Fruit fly (Drosophila melanogaster) whole organism, wandering third instar larva: ENCODE results near the gene CG5828.

Source experiments
- Abd-B ChIP-seq: fragments of >200 bp; optimal IDR thresholded peaks from 2 replicates; lab custom pipeline; 2017; ENCODE audit warnings: missing biosample characterization, missing genetic modification characterization
- CG32264 ChIP-seq: fragments of 200-800 bp; sonication (Bioruptor generic); optimal IDR thresholded peaks from 2 replicates; lab custom pipeline; 2016; ENCODE audit warnings: missing biosample characterization, missing genetic modification characterization
- CG9705 ChIP-seq: fragments of 200-800 bp; sonication (Bioruptor generic); optimal IDR thresholded peaks from 2 replicates; lab custom pipeline; 2018; ENCODE audit warnings: missing biosample characterization, mild to moderate bottlenecking, missing genetic modification characterization
- Dif ChIP-seq: fragments of 200-275, 200-300 bp; sonication (Bioruptor generic); optimal IDR thresholded peaks from 2 replicates; lab custom pipeline; 2018; ENCODE audit warnings: missing biosample characterization, missing genetic modification characterization; ENCODE audit not compliant: partially characterized antibody
- HLH106 ChIP-seq: fragments of 200-800 bp; optimal IDR thresholded peaks from 3 replicates; lab custom pipeline; 2019; ENCODE audit warnings: missing biosample characterization, mild to moderate bottlenecking, missing genetic modification characterization, moderate library complexity
- Hnf4 ChIP-seq: fragments of 200-800 bp; sonication (Bioruptor generic); optimal IDR thresholded peaks from 2 replicates; lab custom pipeline; 2016; ENCODE audit warnings: missing biosample characterization, mild to moderate bottlenecking, missing genetic modification characterization
- Hr78 ChIP-seq: fragments of >200 bp; optimal IDR thresholded peaks from 2 replicates; lab custom pipeline; 2017; ENCODE audit warnings: missing biosample characterization, missing genetic modification characterization
- Hr83 ChIP-seq: fragments of 200-300 bp; sonication (Bioruptor generic); optimal IDR thresholded peaks from 2 replicates; lab custom pipeline; 2016; ENCODE audit warnings: missing biosample characterization, mild to moderate bottlenecking, missing genetic modification characterization, moderate library complexity; ENCODE audit not compliant: poor library complexity, severe bottlenecking
- Jra ChIP-seq: sonication (Bioruptor generic); optimal IDR thresholded peaks from 2 replicates; lab custom pipeline; 2016; ENCODE audit warnings: missing biosample characterization, missing genetic modification characterization
- Mio ChIP-seq: sonication (Bioruptor generic); optimal IDR thresholded peaks from 2 replicates; lab custom pipeline; 2016; ENCODE audit warnings: missing biosample characterization, missing genetic modification characterization
- Myc ChIP-seq: fragments of >200 bp; optimal IDR thresholded peaks from 2 replicates; lab custom pipeline; 2017
- N ChIP-seq: fragments of >200 bp; optimal IDR thresholded peaks from 2 replicates; lab custom pipeline; 2018; ENCODE audit warnings: missing biosample characterization, missing external identifiers, missing genetic modification characterization
- OdsH ChIP-seq: fragments of 200-800 bp; sonication (Bioruptor generic); optimal IDR thresholded peaks from 2 replicates; lab custom pipeline; 2016; ENCODE audit warnings: missing biosample characterization, mild to moderate bottlenecking, missing genetic modification characterization
- Sp1 ChIP-seq: fragments of 200-800 bp; sonication (Bioruptor generic); optimal IDR thresholded peaks from 3 replicates; lab custom pipeline; 2019; ENCODE audit warnings: missing biosample characterization, mild to moderate bottlenecking, missing genetic modification characterization, moderate library complexity
- Vsx2 ChIP-seq: fragments of 200-300, 225-300 bp; sonication (Bioruptor generic); optimal IDR thresholded peaks from 2 replicates; lab custom pipeline; 2018; ENCODE audit warnings: missing biosample characterization, missing genetic modification characterization; ENCODE audit not compliant: partially characterized antibody
- br ChIP-seq: fragments of 200-800 bp; sonication (Bioruptor generic); optimal IDR thresholded peaks from 2 replicates; lab custom pipeline; 2016; ENCODE audit warnings: missing biosample characterization, missing genetic modification characterization
- dl ChIP-seq, 2 experiments: fragments of 175-275, 200-275 bp in 1 of 2; fragments of 200-275 bp in 1 of 2; sonication (Bioruptor generic); optimal IDR thresholded peaks; lab custom pipeline; 2018; ENCODE audit warnings: mild to moderate bottlenecking in 2 of 2, missing biosample characterization in 2 of 2, missing genetic modification characterization in 2 of 2, moderate library complexity in 2 of 2; ENCODE audit not compliant: partially characterized antibody in 2 of 2, insufficient read depth in 1 of 2
- dmrt93B ChIP-seq: fragments of 200-800 bp; sonication (Bioruptor generic); optimal IDR thresholded peaks from 2 replicates; lab custom pipeline; 2018; ENCODE audit warnings: missing biosample characterization, mild to moderate bottlenecking, missing genetic modification characterization
- dsf ChIP-seq: sonication (Bioruptor generic); optimal IDR thresholded peaks from 2 replicates; lab custom pipeline; 2016; ENCODE audit warnings: missing biosample characterization, missing genetic modification characterization, borderline replicate concordance
- ey ChIP-seq: fragments of 200-800 bp; sonication (Bioruptor generic); optimal IDR thresholded peaks from 2 replicates; lab custom pipeline; 2016; ENCODE audit warnings: missing biosample characterization, missing genetic modification characterization
- foxo ChIP-seq, 2 experiments: fragments of 200-800 bp; sonication (Bioruptor generic); optimal IDR thresholded peaks; 2 replicates in 1 of 2; 3 replicates in 1 of 2; lab custom pipeline; 2016 to 2017; ENCODE audit warnings: missing biosample characterization in 2 of 2, missing genetic modification characterization in 2 of 2
- h ChIP-seq: fragments of 200-800 bp; sonication (Bioruptor generic); optimal IDR thresholded peaks from 3 replicates; lab custom pipeline; 2016; ENCODE audit warnings: missing biosample characterization, mild to moderate bottlenecking, missing genetic modification characterization
- jim ChIP-seq: fragments of 175-275, 200-325 bp; sonication (Bioruptor generic); optimal IDR thresholded peaks from 2 replicates; lab custom pipeline; 2016; ENCODE audit warnings: missing biosample characterization, mild to moderate bottlenecking, missing genetic modification characterization
- lola ChIP-seq: fragments of >200 bp; optimal IDR thresholded peaks from 2 replicates; lab custom pipeline; 2017; ENCODE audit warnings: missing biosample characterization, missing genetic modification characterization
- psq ChIP-seq: fragments of 200-800 bp; sonication (Bioruptor generic); optimal IDR thresholded peaks from 3 replicates; lab custom pipeline; 2017; ENCODE audit warnings: missing biosample characterization, mild to moderate bottlenecking, missing genetic modification characterization, moderate library complexity
- rgr ChIP-seq: fragments of 200-800 bp; sonication (Bioruptor generic); optimal IDR thresholded peaks from 3 replicates; lab custom pipeline; 2016; ENCODE audit warnings: missing biosample characterization, mild to moderate bottlenecking, missing genetic modification characterization
- sv ChIP-seq: fragments of 200-800 bp; sonication (Bioruptor generic); optimal IDR thresholded peaks from 3 replicates; lab custom pipeline; 2016; ENCODE audit warnings: missing biosample characterization, missing genetic modification characterization
- tai ChIP-seq: sonication (Bioruptor generic); optimal IDR thresholded peaks from 2 replicates; lab custom pipeline; 2016; ENCODE audit warnings: missing biosample characterization, missing genetic modification characterization
- usp ChIP-seq: fragments of >200 bp; optimal IDR thresholded peaks from 2 replicates; lab custom pipeline; 2017; ENCODE audit warnings: missing biosample characterization, missing genetic modification characterization
- woc ChIP-seq: sonication (Bioruptor generic); optimal IDR thresholded peaks from 2 replicates; lab custom pipeline; 2016; ENCODE audit warnings: missing biosample characterization, mild to moderate bottlenecking, missing genetic modification characterization

CG5828 gene

dm6 chr2L:5093772-5094350 lies at the start of gene CG5828:
TSS of gene CG5828 (plus strand) at chr2L:5093976.
- no peak for TF ChIP-seq CG32264
- TF ChIP-seq dl (GFP tag; optimal IDR thresholded peaks at IDR 0.05; lab: Kevin White, UChicago; ENCODE audit: insufficient read depth in 1 of 2, partially characterized antibody in 2 of 2) = no peak
- TF ChIP-seq woc = no peak
- no peak for TF ChIP-seq ey
- no peak for TF ChIP-seq CG9705 (GFP tag; lab: Kevin White, UChicago)
- TF ChIP-seq br (GFP tag; lab: Kevin White, UChicago) = no peak
- TF ChIP-seq Hr83 = peak; percentile 16
- no peak for TF ChIP-seq jim (GFP tag; lab: Kevin White, UChicago)

DNA sequence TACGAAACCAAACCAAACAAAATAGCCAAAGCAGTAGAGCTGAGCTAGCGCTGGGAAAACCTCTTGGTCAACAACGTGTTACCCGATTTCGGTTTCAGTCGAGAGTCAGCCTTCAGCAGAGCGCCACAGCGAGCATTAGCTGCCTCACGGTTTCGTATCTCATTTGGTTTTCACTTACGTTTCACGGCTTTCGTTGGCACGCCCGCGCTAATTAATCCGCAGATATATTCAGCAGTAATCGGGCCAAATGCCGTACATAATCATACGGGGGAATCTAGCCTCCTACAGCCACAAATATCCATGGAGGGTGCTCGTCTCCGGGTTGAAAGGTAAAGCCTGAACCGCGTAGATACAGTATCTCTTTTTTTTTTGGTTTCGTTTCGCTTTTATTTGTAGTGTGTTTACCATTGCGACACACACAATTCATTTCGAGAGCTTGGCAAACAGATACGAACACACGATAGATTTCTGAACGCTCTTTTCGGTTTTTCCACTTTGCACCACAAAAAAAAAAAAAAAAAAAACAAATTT lies 49.4 kb upstream of the CG5828 start, which contains the start of gene CG31650:
CG31650 (minus strand) TSS at position 352 of the 531 bp plus-strand sequence.
- TF ChIP-seq Dif = no peak

DNA sequence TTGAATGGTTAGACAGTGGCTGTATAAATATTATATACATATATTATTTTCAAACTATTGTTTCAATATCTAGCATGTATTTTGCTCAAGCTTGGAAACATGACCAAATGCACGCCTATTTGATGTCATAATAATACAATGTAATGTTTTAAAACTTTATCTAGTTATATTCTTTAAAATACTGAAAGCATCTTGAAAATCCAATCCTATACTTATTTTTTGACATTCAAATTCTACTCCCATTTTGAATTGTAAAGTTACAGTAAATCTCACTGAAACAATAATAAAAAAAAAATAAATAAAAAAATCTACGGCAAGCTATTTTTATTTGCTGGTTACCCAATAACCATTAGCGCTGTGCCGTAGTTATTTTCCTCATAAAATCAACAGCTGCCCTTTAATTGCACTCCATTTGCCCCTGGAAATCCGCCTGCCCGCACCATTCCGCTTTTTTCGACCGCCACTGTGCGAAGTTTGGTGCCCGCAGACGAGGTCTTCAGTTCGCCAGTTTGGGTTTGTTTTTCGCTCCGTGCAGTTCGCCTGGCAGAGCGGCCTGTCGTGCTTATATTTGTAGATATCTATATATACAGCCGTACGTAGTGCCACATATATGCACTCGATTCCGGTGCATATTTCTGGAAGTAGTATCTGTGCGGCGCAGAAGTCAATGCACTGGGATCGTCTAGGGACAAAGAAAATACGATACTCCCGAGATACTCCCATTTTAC lies 48.7 kb upstream of the CG5828 start:
- TF ChIP-seq Vsx2 (GFP tag; lab: Kevin White, UChicago) (peak; percentile 33), Hnf4 (peak; percentile 15), Abd-B (no peak), OdsH (GFP tag; lab: Kevin White, UChicago) (peak; percentile 18), dl (GFP tag; optimal IDR thresholded peaks at IDR 0.05; lab: Kevin White, UChicago; ENCODE audit: insufficient read depth in 1 of 2, partially characterized antibody in 2 of 2) (no peak), tai (GFP tag; lab: Kevin White, UChicago) (no peak), rgr (peak; percentile 42), HLH106 (tag; lab: Kevin White, UChicago) (peak; percentile 28), Hr83 (peak; percentile 3), Jra (GFP tag; lab: Kevin White, UChicago) (no peak), h (GFP tag; lab: Kevin White, UChicago) (peak; percentile 55), br (GFP tag; lab: Kevin White, UChicago) (peak; percentile 52), Mio (no peak), Sp1 (GFP tag; lab: Kevin White, UChicago) (peak; percentile 11), sv (GFP tag; lab: Kevin White, UChicago) (peak; percentile 31), foxo (GFP tag; optimal IDR thresholded peaks at IDR 0.05; lab: Kevin White, UChicago) (peak in 1 of 2 experiments; percentile 43), N (GFP tag; lab: Kevin White, UChicago) (no peak), ey (peak; percentile 44)

dm6 chr2L:5046261-5046660 lies 47.5 kb upstream of the CG5828 start:
- no peak for TF ChIP-seq dmrt93B (GFP tag; lab: Kevin White, UChicago)
- no peak for TF ChIP-seq lola (GFP tag; lab: Kevin White, UChicago)
- no peak for TF ChIP-seq Vsx2 (GFP tag; lab: Kevin White, UChicago)
- TF ChIP-seq rgr = no peak
- no peak for TF ChIP-seq woc
- no peak for TF ChIP-seq ey
- TF ChIP-seq HLH106 (tag; lab: Kevin White, UChicago) = no peak
- no peak for TF ChIP-seq tai (GFP tag; lab: Kevin White, UChicago)
- no peak for TF ChIP-seq dl (GFP tag; optimal IDR thresholded peaks at IDR 0.05; lab: Kevin White, UChicago; ENCODE audit: insufficient read depth in 1 of 2, partially characterized antibody in 2 of 2)
- no peak for TF ChIP-seq Sp1 (GFP tag; lab: Kevin White, UChicago)
- TF ChIP-seq Hr83 = no peak
- no peak for TF ChIP-seq Myc (lab: Kevin White, UChicago)
- no peak for TF ChIP-seq N (GFP tag; lab: Kevin White, UChicago)
- TF ChIP-seq dsf (GFP tag; lab: Kevin White, UChicago) = no peak

DNA sequence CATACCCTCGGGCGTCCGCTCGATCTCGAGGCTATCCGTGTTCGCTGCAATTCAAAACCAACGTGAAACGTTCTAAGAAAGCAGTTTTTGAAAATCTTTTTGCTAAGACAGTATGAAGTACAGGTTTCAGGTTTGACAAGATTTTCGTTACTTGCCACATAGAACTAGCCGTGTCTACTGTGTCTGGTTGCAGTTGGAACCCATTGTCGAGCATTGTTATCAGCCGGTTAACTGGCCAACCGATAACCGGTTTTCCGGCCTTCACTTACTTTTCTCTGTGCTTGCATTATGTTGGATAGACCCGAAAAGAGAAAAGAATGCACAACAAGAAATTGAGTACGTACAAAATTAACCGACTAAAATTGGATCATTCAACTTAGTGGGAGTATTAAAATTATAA lies 43.8 kb upstream of the CG5828 start:
- no peak for TF ChIP-seq usp
- TF ChIP-seq foxo (GFP tag; optimal IDR thresholded peaks at IDR 0.05; lab: Kevin White, UChicago) = no peak
- no peak for TF ChIP-seq N (GFP tag; lab: Kevin White, UChicago)
- no peak for TF ChIP-seq psq (GFP tag; lab: Kevin White, UChicago)
- TF ChIP-seq Hr78 = no peak
